Worm (Caenorhabditis elegans) whole organism, late embryonic: ENCODE results near the gene F15B9.8.

Source experiments
- ceh-30 ChIP-seq: fragments of 150-350 bp; optimal IDR thresholded peaks from 2 replicates; lab custom pipeline; 2014; ENCODE audit warnings: missing biosample characterization, missing genetic modification characterization
- pqm-1 ChIP-seq: sonication (generic microtip); optimal IDR thresholded peaks from 2 replicates; lab custom pipeline; 2016; ENCODE audit warnings: missing genetic modification characterization, missing compliant biosample characterization
- tbx-7 ChIP-seq: sonication (generic microtip); optimal IDR thresholded peaks from 2 replicates; lab custom pipeline; 2016; ENCODE audit warnings: missing genotype, missing genetic modification characterization, missing compliant biosample characterization
- zip-5 ChIP-seq: sonication (generic microtip); optimal IDR thresholded peaks from 2 replicates; lab custom pipeline; 2016; ENCODE audit warnings: missing genetic modification characterization, missing compliant biosample characterization

DNA sequence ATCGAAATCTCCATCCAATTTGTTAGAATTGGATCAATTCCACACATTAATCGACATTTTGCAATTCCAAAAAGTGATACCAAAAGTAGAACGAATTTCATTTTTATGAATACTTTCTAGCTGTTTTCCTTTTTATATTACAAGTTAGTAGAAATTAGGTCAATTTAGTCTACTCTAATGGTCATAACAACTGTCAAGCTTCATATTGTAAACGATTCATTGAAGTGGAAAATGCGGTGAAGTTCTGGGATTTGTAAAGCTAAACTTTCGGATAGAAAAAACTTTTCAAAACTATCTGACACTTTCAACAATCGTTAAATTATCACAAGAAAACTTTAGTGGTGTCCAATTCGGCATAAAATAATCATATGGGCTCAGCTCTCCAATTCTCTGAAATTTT, 46.2 kb downstream of the F15B9.8 start, which contains the start of gene W07G4.7:
- TF ChIP-seq pqm-1 (tag; lab: Kevin White, UChicago) = no peak
- TF ChIP-seq zip-5 (tag; lab: Kevin White, UChicago) = no peak
- TF ChIP-seq ceh-30 (tag; lab: Kevin White, UChicago) = no peak
- TF ChIP-seq tbx-7 (tag; lab: Kevin White, UChicago) = no peak
